Worm (Caenorhabditis elegans): ENCODE measurements around the gene snf-10.

snf-10 gene

DNA sequence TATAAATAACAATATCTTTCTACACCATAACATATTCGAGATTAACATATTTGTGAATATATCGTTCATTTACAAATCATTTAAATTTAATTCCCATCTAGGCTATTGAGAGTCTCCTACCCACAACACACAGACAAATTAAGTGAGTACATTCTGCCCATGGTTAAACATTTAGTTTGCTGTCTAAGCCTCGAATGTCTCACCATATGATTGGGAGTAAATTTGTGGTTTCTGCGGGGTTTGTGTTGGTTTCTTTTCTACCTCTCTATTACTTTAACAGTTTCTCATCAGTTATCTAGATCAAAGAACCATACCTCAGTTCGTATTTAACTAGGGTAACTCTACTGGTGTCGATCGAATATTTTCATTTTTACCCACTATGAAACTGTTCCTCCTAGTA lies 42.2 kb downstream of the snf-10 start, which contains the start of gene ugt-2:
Gene ugt-2 (plus strand): TSS at position 371 of the 400 bp plus-strand sequence.
- TF ChIP-seq C34B4.2 (tag; optimal IDR thresholded peaks at IDR 0.05) (no peak), nhr-71 (tag; optimal IDR thresholded peaks at IDR 0.05) (no peak), lir-3 (tag; optimal IDR thresholded peaks at IDR 0.05; ENCODE audit: poor library complexity) (peak; percentile 8), nhr-77 (tag; optimal IDR thresholded peaks at IDR 0.05) (no peak), vab-15 (tag; optimal IDR thresholded peaks at IDR 0.05) (no peak), lin-14 (GFP tag; optimal IDR thresholded peaks at IDR 0.05) (peak; percentile 22), nhr-47 (tag; optimal IDR thresholded peaks at IDR 0.05) (no peak), lin-35 (GFP tag; optimal IDR thresholded peaks at IDR 0.05) (peak in 1 of 2 experiments; percentile 37), fkh-10 (GFP tag; optimal IDR thresholded peaks at IDR 0.05) (no peak), mdl-1 (tag; optimal IDR thresholded peaks at IDR 0.05) (no peak), jun-1 (tag; optimal IDR thresholded peaks at IDR 0.05) (no peak), lin-15B (tag; optimal IDR thresholded peaks at IDR 0.05) (no peak), unc-86 (tag; optimal IDR thresholded peaks at IDR 0.05) (no peak), sup-37 (GFP tag; optimal IDR thresholded peaks at IDR 0.05) (no peak), nhr-20 (tag; optimal IDR thresholded peaks at IDR 0.05) (peak; percentile 33), dpl-1 (GFP tag; optimal IDR thresholded peaks at IDR 0.05) (no peak), dsc-1 (tag; optimal IDR thresholded peaks at IDR 0.05) (no peak), lin-39 (tag; optimal IDR thresholded peaks at IDR 0.05) (no peak), elt-2 (tag; optimal IDR thresholded peaks at IDR 0.05) (peak; percentile 46), mep-1 (tag; optimal IDR thresholded peaks at IDR 0.05) (no peak), alr-1 (tag; optimal IDR thresholded peaks at IDR 0.05; ENCODE audit: borderline replicate concordance) (no peak), ceh-82 (tag; optimal IDR thresholded peaks at IDR 0.05) (no peak), sox-4 (tag; optimal IDR thresholded peaks at IDR 0.05) (no peak), ztf-11 (tag; optimal IDR thresholded peaks at IDR 0.05) (no peak), ceh-8 (GFP tag; optimal IDR thresholded peaks at IDR 0.05) (no peak), nhr-28 (tag; optimal IDR thresholded peaks at IDR 0.05) (no peak), tlp-1 (tag; optimal IDR thresholded peaks at IDR 0.05) (no peak), fos-1 (tag; optimal IDR thresholded peaks at IDR 0.05) (no peak), nhr-85 (tag) (peak; percentile 54), elt-3 (tag; optimal IDR thresholded peaks at IDR 0.05) (peak in 1 of 6 experiments; percentile 0), nhr-76 (tag; optimal IDR thresholded peaks at IDR 0.05) (no peak), Y116A8C.19 (tag; optimal IDR thresholded peaks at IDR 0.05; ENCODE audit: borderline replicate concordance) (no peak), pag-3 (tag; optimal IDR thresholded peaks at IDR 0.05; ENCODE audit: borderline replicate concordance, insufficient read depth) (no peak), sptf-1 (tag; optimal IDR thresholded peaks at IDR 0.05) (no peak), zag-1 (tag; optimal IDR thresholded peaks at IDR 0.05) (no peak), unc-30 (tag; optimal IDR thresholded peaks at IDR 0.05) (no peak)

DNA sequence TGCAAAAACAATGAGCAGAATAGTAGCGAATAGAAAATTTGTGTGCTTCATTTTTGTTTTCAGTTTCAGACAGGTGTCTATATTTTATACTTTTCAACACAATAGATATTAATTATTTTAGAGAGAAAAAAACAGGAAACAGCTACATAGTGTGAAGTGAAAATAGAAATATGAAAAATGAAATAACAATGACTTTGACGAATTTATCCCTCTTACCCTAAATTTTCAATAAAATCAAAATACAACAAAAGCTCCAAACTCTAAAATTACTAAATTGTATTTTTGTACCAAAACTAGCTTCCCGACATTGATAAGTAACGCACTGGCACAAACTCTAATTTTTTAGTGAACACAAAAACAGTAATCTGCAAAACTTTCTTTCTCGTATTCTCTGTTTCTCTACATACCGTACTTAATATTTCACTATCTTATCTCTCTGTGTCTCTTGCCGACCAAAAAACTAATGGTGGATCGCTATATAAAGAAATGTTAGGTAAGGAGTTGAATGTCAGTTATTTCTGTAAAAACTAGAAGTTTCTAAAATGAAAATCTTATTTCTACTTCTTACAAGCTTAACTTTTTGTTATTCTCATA lies 45.4 kb downstream of the snf-10 start, which contains the start of the genes col-151 and ugt-1:
Gene col-151 (minus strand): TSS at position 51 of the 594 bp plus-strand sequence.
Gene ugt-1 (plus strand): TSS at position 491 of the 594 bp plus-strand sequence.
- no peak for TF ChIP-seq nhr-11 (tag; optimal IDR thresholded peaks at IDR 0.05)
- TF ChIP-seq ceh-82 (tag; optimal IDR thresholded peaks at IDR 0.05), result no peak
- no peak for TF ChIP-seq ceh-8 (GFP tag; optimal IDR thresholded peaks at IDR 0.05)
- TF ChIP-seq dsc-1 (tag; optimal IDR thresholded peaks at IDR 0.05), result no peak
- no peak for TF ChIP-seq snu-23 (GFP tag; optimal IDR thresholded peaks at IDR 0.05)
- no peak for TF ChIP-seq ceh-90 (tag; optimal IDR thresholded peaks at IDR 0.05)
- TF ChIP-seq sox-4 (tag; optimal IDR thresholded peaks at IDR 0.05), result no peak
- TF ChIP-seq nhr-19 (GFP tag; conservative IDR thresholded peaks at IDR 0.05), result no peak
- no peak for TF ChIP-seq lin-35 (GFP tag; optimal IDR thresholded peaks at IDR 0.05)
- TF ChIP-seq lsy-2 (tag; optimal IDR thresholded peaks at IDR 0.05), result no peak
- TF ChIP-seq alr-1 (tag; optimal IDR thresholded peaks at IDR 0.05; ENCODE audit: borderline replicate concordance), result no peak
- TF ChIP-seq C16A3.4 (tag; optimal IDR thresholded peaks at IDR 0.05), result no peak

All from whole organism, L1 larva.